Fruit fly (Drosophila melanogaster) Kc167 (cell line): ENCODE measurements around the gene shi.

Source experiments
- Myc ChIP-seq: fragments of >200 bp; optimal IDR thresholded peaks from 2 replicates; lab custom pipeline; 2017; ENCODE audit warnings: missing external identifiers
- psq ChIP-seq: fragments of >200 bp; optimal IDR thresholded peaks from 2 replicates; lab custom pipeline; 2017; ENCODE audit warnings: missing external identifiers
- ttk ChIP-seq: sonication (Bioruptor generic); optimal IDR thresholded peaks from 2 replicates; lab custom pipeline; 2017; ENCODE audit warnings: missing external identifiers

- no peak for TF ChIP-seq psq (lab: Kevin White, UChicago)
- TF ChIP-seq Myc (lab: Kevin White, UChicago) = no peak
- TF ChIP-seq ttk (lab: Kevin White, UChicago) = no peak
Measured at dm6 chrX:15870777-15871757, 20.8 kb upstream of the shi start.
